Worm (Caenorhabditis elegans) whole organism, L4 larva: ENCODE results near the gene his-4.

ENCODE experiments used
- Y105C5A.15 ChIP-seq: fragments of 200-800 bp; sonication (Bioruptor generic); IDR thresholded peaks from 2 replicates; pipeline ENCODE4 v1.3.6; 2022; ENCODE audit warnings: missing genetic modification characterization, missing compliant biosample characterization
- aha-1 ChIP-seq: fragments of 150-350 bp; peaks from one replicate; lab custom pipeline; 2014; ENCODE audit warnings: missing biosample characterization, missing genetic modification characterization
- ces-1 ChIP-seq: fragments of 150-350 bp; sonication (generic microtip); optimal IDR thresholded peaks from 4 replicates; lab custom pipeline; 2014; ENCODE audit warnings: missing biosample characterization, missing genetic modification reagents, missing genetic modification characterization
- cey-2 ChIP-seq: sonication (generic microtip); optimal IDR thresholded peaks from 3 replicates; lab custom pipeline; 2017; ENCODE audit warnings: missing genetic modification characterization, mild to moderate bottlenecking, missing compliant biosample characterization, antibody characterized with exemption, borderline replicate concordance; ENCODE audit not compliant: insufficient read depth
- ctbp-1 ChIP-seq: fragments of 200-800 bp; sonication (Bioruptor generic); IDR thresholded peaks from 2 replicates; pipeline ENCODE4 v1.3.6; 2022; ENCODE audit warnings: missing genetic modification reagents, missing genetic modification characterization, missing compliant biosample characterization
- daf-12 ChIP-seq: fragments of 150-350 bp; optimal IDR thresholded peaks from 2 replicates; lab custom pipeline; 2014; ENCODE audit warnings: missing biosample characterization, missing genetic modification reagents, missing genetic modification characterization
- daf-16 ChIP-seq, 3 experiments: sonication (generic microtip); optimal IDR thresholded peaks; 2 replicates each; lab custom pipeline; 2016 to 2017; ENCODE audit warnings: missing genetic modification characterization in 3 of 3, missing genetic modification reagents in 3 of 3, mild to moderate bottlenecking in 2 of 3, missing compliant biosample characterization in 2 of 3, missing biosample characterization in 1 of 3, moderate library complexity in 1 of 3
- dmd-6 ChIP-seq: fragments of 200-800 bp; sonication (Bioruptor generic); IDR thresholded peaks from 2 replicates; pipeline ENCODE4 v1.3.6; 2022; ENCODE audit warnings: missing genetic modification reagents, missing genetic modification characterization, missing compliant biosample characterization
- dmd-9 ChIP-seq: fragments of 200-800 bp; sonication (Bioruptor generic); IDR thresholded peaks from 2 replicates; pipeline ENCODE4 v1.3.6; 2022; ENCODE audit warnings: missing genetic modification reagents, missing genetic modification characterization, missing compliant biosample characterization
- dve-1 ChIP-seq: sonication (generic microtip); optimal IDR thresholded peaks from 2 replicates; lab custom pipeline; 2017; ENCODE audit warnings: antibody characterized with exemption, mild to moderate bottlenecking, missing genetic modification characterization, missing compliant biosample characterization; ENCODE audit not compliant: insufficient read depth
- egl-27 ChIP-seq: sonication (generic microtip); optimal IDR thresholded peaks from 3 replicates; lab custom pipeline; 2017; ENCODE audit warnings: missing biosample characterization, missing genetic modification reagents, missing genetic modification characterization
- fkh-10 ChIP-seq: fragments of 150-350 bp; optimal IDR thresholded peaks from 2 replicates; lab custom pipeline; 2014; ENCODE audit warnings: missing biosample characterization, missing genetic modification reagents, missing genetic modification characterization
- fos-1 ChIP-seq: fragments of 150-350 bp; optimal IDR thresholded peaks from 2 replicates; lab custom pipeline; 2014; ENCODE audit warnings: missing biosample characterization, missing genetic modification characterization
- hif-1 ChIP-seq, 2 experiments: sonication (generic microtip); optimal IDR thresholded peaks; 2 replicates each; lab custom pipeline; 2016 to 2017; ENCODE audit warnings: missing compliant biosample characterization in 2 of 2, missing genetic modification characterization in 2 of 2, missing genetic modification reagents in 2 of 2, missing genotype in 2 of 2, mild to moderate bottlenecking in 1 of 2
- hlh-11 ChIP-seq: fragments of 200-800 bp; sonication (Bioruptor generic); optimal IDR thresholded peaks from 2 replicates; lab custom pipeline; 2018; ENCODE audit warnings: mild to moderate bottlenecking, missing genetic modification characterization, missing compliant biosample characterization
- jun-1 ChIP-seq: fragments of 150-350 bp; optimal IDR thresholded peaks from 2 replicates; lab custom pipeline; 2014; ENCODE audit warnings: missing biosample characterization, missing genetic modification reagents, missing genetic modification characterization
- lin-1 ChIP-seq: fragments of 200-800 bp; sonication (Bioruptor generic); IDR thresholded peaks from 2 replicates; pipeline ENCODE4 v1.3.6; 2022; ENCODE audit warnings: missing genetic modification reagents, missing genetic modification characterization, missing compliant biosample characterization
- lin-13 ChIP-seq: fragments of 150-350 bp; optimal IDR thresholded peaks from 2 replicates; lab custom pipeline; 2014; ENCODE audit warnings: missing biosample characterization, missing genetic modification reagents, missing genetic modification characterization
- lin-38 ChIP-seq: fragments of 200-800 bp; sonication (Bioruptor generic); IDR thresholded peaks from 2 replicates; pipeline ENCODE4 v1.3.6; 2022; ENCODE audit warnings: missing genetic modification reagents, missing genetic modification characterization, missing compliant biosample characterization
- lir-3 ChIP-seq: sonication (generic microtip); optimal IDR thresholded peaks from 2 replicates; lab custom pipeline; 2016; ENCODE audit warnings: mild to moderate bottlenecking, missing genetic modification characterization, missing compliant biosample characterization
- mes-2 ChIP-seq: sonication (generic microtip); optimal IDR thresholded peaks from 2 replicates; lab custom pipeline; 2016; ENCODE audit warnings: missing genotype, mild to moderate bottlenecking, missing genetic modification characterization, missing compliant biosample characterization; ENCODE audit not compliant: poor library complexity, severe bottlenecking
- nhr-10 ChIP-seq: fragments of 150-350 bp; optimal IDR thresholded peaks from 2 replicates; lab custom pipeline; 2014; ENCODE audit warnings: missing biosample characterization, missing genetic modification characterization
- nhr-28 ChIP-seq: fragments of 150-350 bp; optimal IDR thresholded peaks from 2 replicates; lab custom pipeline; 2014; ENCODE audit warnings: missing biosample characterization, missing genetic modification characterization
- nhr-42 ChIP-seq: fragments of 200-800 bp; sonication (Bioruptor generic); IDR thresholded peaks from 2 replicates; pipeline ENCODE4 v1.3.6; 2022; ENCODE audit warnings: missing genetic modification characterization, missing compliant biosample characterization
- nhr-77 ChIP-seq: fragments of 150-350 bp; optimal IDR thresholded peaks from 2 replicates; lab custom pipeline; 2014; ENCODE audit warnings: missing biosample characterization, missing genetic modification characterization
- pha-4 ChIP-seq, 2 experiments: fragments of 150-350 bp in 1 of 2; fragments of 200-800 bp in 1 of 2; sonication (Bioruptor generic) in 1 of 2; IDR thresholded peaks in 1 of 2; optimal IDR thresholded peaks in 1 of 2; 2 replicates each; pipeline versions ENCODE4 v1.3.6 to Lab custom; 2014 to 2022; ENCODE audit warnings: missing genetic modification characterization in 2 of 2, missing genetic modification reagents in 2 of 2, missing biosample characterization in 1 of 2, missing compliant biosample characterization in 1 of 2
- php-3 ChIP-seq: fragments of 200-800 bp; sonication (Bioruptor generic); IDR thresholded peaks from 2 replicates; pipeline ENCODE4 v1.3.6; 2022; ENCODE audit warnings: missing genetic modification reagents, missing genetic modification characterization, missing compliant biosample characterization
- pqm-1 ChIP-seq: sonication (generic microtip); optimal IDR thresholded peaks from 2 replicates; lab custom pipeline; 2017; ENCODE audit warnings: missing biosample characterization, missing genetic modification characterization
- rbr-2 ChIP-seq: sonication (generic microtip); optimal IDR thresholded peaks from 2 replicates; lab custom pipeline; 2016; ENCODE audit warnings: missing genotype, missing genetic modification characterization, missing compliant biosample characterization
- set-16 ChIP-seq: fragments of 200-800 bp; sonication (Bioruptor generic); IDR thresholded peaks from 2 replicates; pipeline ENCODE4 v1.3.6; 2022; ENCODE audit warnings: missing genetic modification reagents, missing genetic modification characterization, missing compliant biosample characterization
- tra-1 ChIP-seq: fragments of 200-800 bp; sonication (Bioruptor generic); IDR thresholded peaks from 2 replicates; pipeline ENCODE4 v1.3.6; 2022; ENCODE audit warnings: missing genetic modification reagents, missing genetic modification characterization, missing compliant biosample characterization
- zfp-3 ChIP-seq: fragments of 200-800 bp; sonication (Bioruptor generic); conservative IDR thresholded peaks from 2 replicates; pipeline ENCODE4 v1.3.6; 2022; ENCODE audit warnings: missing genetic modification reagents, missing genetic modification characterization, missing compliant biosample characterization

his-4 gene

ce11 chrV:16045837-16046236 is 5.5 kb upstream of the his-4 start, which contains the start of gene T10C6.15 (continued):
- TF ChIP-seq dmd-6 (GFP tag; lab: Robert Waterston, UW) (peak; percentile 95), aha-1 (no peak), tra-1 (GFP tag; lab: Robert Waterston, UW) (peak; percentile 69), nhr-10 (tag; lab: Kevin White, UChicago) (peak; percentile 46)
- TF ChIP-seq, all 104 proteins: peak for 19

ce11 chrV:16043686-16044085 is 3.4 kb upstream of the his-4 start:
- TF ChIP-seq mes-2 (tag; lab: Kevin White, UChicago) (no peak), fkh-10 (no peak), nhr-42 (0 out of 2 replicates have a peak, but pooled peaks have one; percentile 5), lin-1 (0 out of 2 replicates have a peak, but pooled peaks have one; percentile 21), pha-4 (GFP tag; IDR thresholded peaks at IDR 0.05; lab: Robert Waterston, UW) (no peak), pha-4 (tag; optimal IDR thresholded peaks at IDR 0.05; lab: Kevin White, UChicago) (no peak), tra-1 (GFP tag; lab: Robert Waterston, UW) (no peak), daf-12 (no peak), ctbp-1 (no peak), daf-16 (GFP tag; optimal IDR thresholded peaks at IDR 0.05; lab: Kevin White, UChicago) (no peak), daf-16 (tag; optimal IDR thresholded peaks at IDR 0.05; lab: Kevin White, UChicago) (peak; percentile 69), lin-38 (GFP tag; lab: Robert Waterston, UW) (no peak), jun-1 (tag; lab: Kevin White, UChicago) (no peak), cey-2 (tag; lab: Kevin White, UChicago) (no peak), aha-1 (peak; percentile 81), egl-27 (tag; lab: Kevin White, UChicago) (no peak), dmd-6 (GFP tag; lab: Robert Waterston, UW) (peak; percentile 76), hif-1 (tag; optimal IDR thresholded peaks at IDR 0.05; lab: Kevin White, UChicago) (no peak), dmd-9 (no peak), rbr-2 (no peak), fos-1 (no peak), php-3 (peak; percentile 68), lin-13 (GFP tag; lab: Kevin White, UChicago) (no peak), nhr-28 (tag; lab: Kevin White, UChicago) (peak; percentile 42), lir-3 (tag; lab: Kevin White, UChicago) (no peak), nhr-77 (no peak), pqm-1 (tag; lab: Kevin White, UChicago) (peak; percentile 2), hlh-11 (tag; lab: Kevin White, UChicago) (peak; percentile 51), Y105C5A.15 (GFP tag; lab: Robert Waterston, UW) (no peak), dve-1 (peak; percentile 74)

ce11 chrV:16042743-16043014 is 2.4 kb upstream of the his-4 start:
- TF ChIP-seq ces-1 (GFP tag; lab: Kevin White, UChicago) (no peak), zfp-3 (0 out of 2 replicates have a peak, but pooled peaks have one; percentile 38)

ce11 chrV:16041925-16042742 is 1.8 kb upstream of the his-4 start, which contains the start of the genes his-2 and his-1:
TSS of gene his-2 (minus strand) at chrV:16042283.
TSS of gene his-1 (plus strand) at chrV:16042520.
- peak; percentile 81 for TF ChIP-seq set-16 (GFP tag; lab: Robert Waterston, UW)
